Worm (Caenorhabditis elegans) whole organism, L2 larva: ENCODE data around the gene sng-1.

Source experiments
- F13H6.1 ChIP-seq: sonication (generic microtip); optimal IDR thresholded peaks from 2 replicates; lab custom pipeline; 2016; ENCODE audit warnings: missing genetic modification characterization, missing compliant biosample characterization
- ama-1 ChIP-seq: fragments of 150-350 bp; optimal IDR thresholded peaks from 2 replicates; lab custom pipeline; 2018; ENCODE audit warnings: inconsistent platforms
- blmp-1 ChIP-seq: sonication (generic microtip); optimal IDR thresholded peaks from 2 replicates; lab custom pipeline; 2017; ENCODE audit warnings: missing genetic modification characterization, mild to moderate bottlenecking, missing compliant biosample characterization, antibody characterized with exemption, moderate library complexity; ENCODE audit not compliant: insufficient read depth
- ceh-16 ChIP-seq: fragments of 150-350 bp; optimal IDR thresholded peaks from 2 replicates; lab custom pipeline; 2014; ENCODE audit warnings: missing biosample characterization, missing genetic modification characterization
- ceh-82 ChIP-seq: fragments of 150-350 bp; optimal IDR thresholded peaks from 2 replicates; lab custom pipeline; 2014; ENCODE audit warnings: missing biosample characterization, missing genetic modification characterization
- lin-39 ChIP-seq: fragments of 150-350 bp; optimal IDR thresholded peaks from 2 replicates; lab custom pipeline; 2014; ENCODE audit warnings: missing biosample characterization, missing genetic modification reagents, missing genetic modification characterization
- lsy-2 ChIP-seq, 2 experiments: fragments of 150-350 bp in 1 of 2; sonication (generic microtip) in 1 of 2; optimal IDR thresholded peaks; 2 replicates each; lab custom pipeline; 2014 to 2017; ENCODE audit warnings: missing biosample characterization in 2 of 2, missing genetic modification characterization in 2 of 2
- mdl-1 ChIP-seq, 2 experiments: fragments of 150-350 bp in 1 of 2; sonication (generic microtip) in 1 of 2; optimal IDR thresholded peaks; 2 replicates each; lab custom pipeline; 2017; ENCODE audit warnings: missing biosample characterization in 2 of 2, missing genetic modification characterization in 2 of 2
- nhr-237 ChIP-seq: fragments of 150-350 bp; optimal IDR thresholded peaks from 2 replicates; lab custom pipeline; 2014; ENCODE audit warnings: missing biosample characterization, missing genetic modification characterization
- nhr-77 ChIP-seq: fragments of 150-350 bp; optimal IDR thresholded peaks from 2 replicates; lab custom pipeline; 2014; ENCODE audit warnings: missing biosample characterization, missing genetic modification characterization
- skn-1 ChIP-seq: sonication (generic microtip); optimal IDR thresholded peaks from 2 replicates; lab custom pipeline; 2017; ENCODE audit warnings: missing biosample characterization, missing genetic modification characterization
- unc-39 ChIP-seq: fragments of 150-350 bp; optimal IDR thresholded peaks from 2 replicates; lab custom pipeline; 2014; ENCODE audit warnings: missing biosample characterization, missing genetic modification characterization
- unc-55 ChIP-seq: fragments of 150-350 bp; sonication (generic microtip); optimal IDR thresholded peaks from 3 replicates; lab custom pipeline; 2014; ENCODE audit warnings: missing biosample characterization, missing genetic modification reagents, missing genetic modification characterization
- unc-62 ChIP-seq: fragments of 150-350 bp; optimal IDR thresholded peaks from 2 replicates; lab custom pipeline; 2014; ENCODE audit warnings: missing biosample characterization, missing genetic modification reagents, missing genetic modification characterization

ce11 chrX:7343218-7343617 lies 15.8 kb downstream of the sng-1 start:
- no peak for TF ChIP-seq mdl-1 (tag; optimal IDR thresholded peaks at IDR 0.05; lab: Kevin White, UChicago)
- no peak for TF ChIP-seq unc-55
- TF ChIP-seq lin-39 (tag; lab: Kevin White, UChicago) = no peak
- no peak for TF ChIP-seq ceh-82 (tag; lab: Kevin White, UChicago)
- no peak for TF ChIP-seq lsy-2 (tag; optimal IDR thresholded peaks at IDR 0.05; lab: Kevin White, UChicago)
- TF ChIP-seq nhr-77 (tag; lab: Kevin White, UChicago) = no peak
- TF ChIP-seq unc-62 = no peak
- TF ChIP-seq unc-39 = no peak
- no peak for TF ChIP-seq blmp-1 (tag; lab: Kevin White, UChicago)
- TF ChIP-seq F13H6.1 = no peak
- TF ChIP-seq skn-1 (tag; lab: Kevin White, UChicago) = peak; percentile 76
- TF ChIP-seq ama-1 (lab: Kevin White, UChicago) = no peak
- TF ChIP-seq nhr-237 (tag; lab: Kevin White, UChicago) = no peak
- TF ChIP-seq ceh-16 = no peak
